Worm (Caenorhabditis elegans) whole organism, L4 larva: ENCODE measurements around the gene byn-1.

ENCODE experiments used
- F10B5.3 ChIP-seq: sonication (generic microtip); optimal IDR thresholded peaks from 2 replicates; lab custom pipeline; 2016; ENCODE audit warnings: mild to moderate bottlenecking, missing genetic modification characterization, missing compliant biosample characterization
- F26F4.8 ChIP-seq: fragments of 200-800 bp; sonication (Bioruptor generic); conservative IDR thresholded peaks from 2 replicates; pipeline ENCODE4 v1.3.6; 2022; ENCODE audit warnings: missing genetic modification characterization, missing compliant biosample characterization
- F49E8.2 ChIP-seq: sonication (generic microtip); optimal IDR thresholded peaks from 2 replicates; lab custom pipeline; 2016; ENCODE audit warnings: missing compliant biosample characterization, mild to moderate bottlenecking, missing genetic modification characterization, borderline replicate concordance
- T26A8.4 ChIP-seq: fragments of 200-800 bp; sonication (Bioruptor generic); IDR thresholded peaks from 2 replicates; pipeline ENCODE4 v1.3.6; 2022; ENCODE audit warnings: missing genetic modification characterization, missing compliant biosample characterization
- Y105C5A.15 ChIP-seq: fragments of 200-800 bp; sonication (Bioruptor generic); IDR thresholded peaks from 2 replicates; pipeline ENCODE4 v1.3.6; 2022; ENCODE audit warnings: missing genetic modification characterization, missing compliant biosample characterization
- Y48G9A.11 ChIP-seq: fragments of 200-800 bp; sonication (Bioruptor generic); IDR thresholded peaks from 2 replicates; pipeline ENCODE4 v1.3.6; 2022; ENCODE audit warnings: missing genetic modification reagents, missing genetic modification characterization, missing compliant biosample characterization
- Y5F2A.4 ChIP-seq: fragments of 200-800 bp; sonication (Bioruptor generic); optimal IDR thresholded peaks from 2 replicates; lab custom pipeline; 2018; ENCODE audit warnings: mild to moderate bottlenecking, missing genetic modification characterization, missing compliant biosample characterization
- Y75B8A.6 ChIP-seq: fragments of 200-800 bp; sonication (Bioruptor generic); IDR thresholded peaks from 2 replicates; pipeline ENCODE4 v1.3.6; 2022; ENCODE audit warnings: missing genetic modification reagents, missing genetic modification characterization, missing compliant biosample characterization
- ZK337.2 ChIP-seq: fragments of 200-800 bp; sonication (Bioruptor generic); IDR thresholded peaks from 2 replicates; pipeline ENCODE4 v1.3.6; 2022; ENCODE audit warnings: missing genetic modification reagents, missing genetic modification characterization, missing compliant biosample characterization
- attf-4 ChIP-seq: sonication (generic microtip); optimal IDR thresholded peaks from 3 replicates; lab custom pipeline; 2017; ENCODE audit warnings: missing biosample characterization, missing genetic modification characterization
- ceh-44 ChIP-seq: fragments of 200-800 bp; sonication (Bioruptor generic); IDR thresholded peaks from 2 replicates; pipeline ENCODE4 v1.3.6; 2022; ENCODE audit warnings: missing genetic modification reagents, missing genetic modification characterization, missing compliant biosample characterization
- ceh-62 ChIP-seq: sonication (generic microtip); optimal IDR thresholded peaks from 2 replicates; lab custom pipeline; 2017; ENCODE audit warnings: missing biosample characterization, missing genetic modification characterization
- ces-1 ChIP-seq: fragments of 150-350 bp; sonication (generic microtip); optimal IDR thresholded peaks from 4 replicates; lab custom pipeline; 2014; ENCODE audit warnings: missing biosample characterization, missing genetic modification reagents, missing genetic modification characterization
- cey-2 ChIP-seq: sonication (generic microtip); optimal IDR thresholded peaks from 3 replicates; lab custom pipeline; 2017; ENCODE audit warnings: missing genetic modification characterization, mild to moderate bottlenecking, missing compliant biosample characterization, antibody characterized with exemption, borderline replicate concordance; ENCODE audit not compliant: insufficient read depth
- ctbp-1 ChIP-seq: fragments of 200-800 bp; sonication (Bioruptor generic); IDR thresholded peaks from 2 replicates; pipeline ENCODE4 v1.3.6; 2022; ENCODE audit warnings: missing genetic modification reagents, missing genetic modification characterization, missing compliant biosample characterization
- daf-16 ChIP-seq, 3 experiments: sonication (generic microtip); optimal IDR thresholded peaks; 2 replicates each; lab custom pipeline; 2016 to 2017; ENCODE audit warnings: missing genetic modification characterization in 3 of 3, missing genetic modification reagents in 3 of 3, mild to moderate bottlenecking in 2 of 3, missing compliant biosample characterization in 2 of 3, missing biosample characterization in 1 of 3, moderate library complexity in 1 of 3
- daf-19 ChIP-seq: fragments of 200-800 bp; sonication (Bioruptor generic); conservative IDR thresholded peaks from 2 replicates; pipeline ENCODE4 v1.3.6; 2022; ENCODE audit warnings: missing genetic modification characterization, missing compliant biosample characterization
- dmd-8 ChIP-seq: fragments of 200-800 bp; sonication (Bioruptor generic); IDR thresholded peaks from 2 replicates; pipeline ENCODE4 v1.3.6; 2022; ENCODE audit warnings: missing genetic modification characterization, missing compliant biosample characterization
- duxl-1 ChIP-seq: sonication (generic microtip); optimal IDR thresholded peaks from 2 replicates; lab custom pipeline; 2016; ENCODE audit warnings: mild to moderate bottlenecking, missing genetic modification characterization, moderate library complexity, missing compliant biosample characterization; ENCODE audit not compliant: poor library complexity
- dve-1 ChIP-seq: sonication (generic microtip); optimal IDR thresholded peaks from 2 replicates; lab custom pipeline; 2017; ENCODE audit warnings: antibody characterized with exemption, mild to moderate bottlenecking, missing genetic modification characterization, missing compliant biosample characterization; ENCODE audit not compliant: insufficient read depth
- hmg-1.1 ChIP-seq: fragments of 200-800 bp; sonication (Bioruptor generic); IDR thresholded peaks from 2 replicates; pipeline ENCODE4 v1.3.6; 2022; ENCODE audit warnings: missing genetic modification reagents, missing genetic modification characterization, missing compliant biosample characterization
- lin-1 ChIP-seq: fragments of 200-800 bp; sonication (Bioruptor generic); IDR thresholded peaks from 2 replicates; pipeline ENCODE4 v1.3.6; 2022; ENCODE audit warnings: missing genetic modification reagents, missing genetic modification characterization, missing compliant biosample characterization
- lin-13 ChIP-seq: fragments of 150-350 bp; optimal IDR thresholded peaks from 2 replicates; lab custom pipeline; 2014; ENCODE audit warnings: missing biosample characterization, missing genetic modification reagents, missing genetic modification characterization
- lin-29 ChIP-seq: fragments of 200-800 bp; sonication (Bioruptor generic); IDR thresholded peaks from 2 replicates; pipeline ENCODE4 v1.3.6; 2022; ENCODE audit warnings: missing genetic modification reagents, missing genetic modification characterization, missing compliant biosample characterization
- lin-39 ChIP-seq: fragments of 150-350 bp; optimal IDR thresholded peaks from 2 replicates; lab custom pipeline; 2014; ENCODE audit warnings: missing biosample characterization, missing genetic modification reagents, missing genetic modification characterization
- lsy-2 ChIP-seq, 2 experiments: fragments of 150-350 bp in 1 of 2; sonication (generic microtip) in 1 of 2; optimal IDR thresholded peaks; 2 replicates each; lab custom pipeline; 2014 to 2017; ENCODE audit warnings: missing biosample characterization in 2 of 2, missing genetic modification characterization in 2 of 2
- mdt-29 ChIP-seq: fragments of 200-800 bp; sonication (Bioruptor generic); IDR thresholded peaks from 2 replicates; pipeline ENCODE4 v1.3.6; 2022; ENCODE audit warnings: missing genetic modification reagents, missing genetic modification characterization, missing compliant biosample characterization
- mxl-2 ChIP-seq: fragments of 200-800 bp; sonication (Bioruptor generic); conservative IDR thresholded peaks from 2 replicates; pipeline ENCODE4 v1.3.6; 2022; ENCODE audit warnings: missing genetic modification reagents, missing genetic modification characterization, missing compliant biosample characterization
- nhr-102 ChIP-seq: sonication (generic microtip); optimal IDR thresholded peaks from 2 replicates; lab custom pipeline; 2016; ENCODE audit warnings: mild to moderate bottlenecking, missing genetic modification characterization, moderate library complexity, missing compliant biosample characterization
- nhr-111 ChIP-seq: fragments of 200-800 bp; sonication (Bioruptor generic); optimal IDR thresholded peaks from 2 replicates; lab custom pipeline; 2018; ENCODE audit warnings: mild to moderate bottlenecking, missing genetic modification characterization, missing compliant biosample characterization
- nhr-237 ChIP-seq: sonication (generic microtip); optimal IDR thresholded peaks from 2 replicates; lab custom pipeline; 2017; ENCODE audit warnings: missing biosample characterization, missing genetic modification characterization
- nhr-41 ChIP-seq: fragments of 200-800 bp; sonication (Bioruptor generic); IDR thresholded peaks from 2 replicates; pipeline ENCODE4 v1.3.6; 2022; ENCODE audit warnings: missing genetic modification reagents, missing genetic modification characterization, missing compliant biosample characterization
- nhr-48 ChIP-seq: sonication (generic microtip); optimal IDR thresholded peaks from 2 replicates; lab custom pipeline; 2016; ENCODE audit warnings: mild to moderate bottlenecking, missing genetic modification characterization, missing compliant biosample characterization
- nhr-76 ChIP-seq: fragments of 150-350 bp; optimal IDR thresholded peaks from 2 replicates; lab custom pipeline; 2014; ENCODE audit warnings: missing biosample characterization, missing genetic modification characterization
- pha-4 ChIP-seq, 2 experiments: fragments of 150-350 bp in 1 of 2; fragments of 200-800 bp in 1 of 2; sonication (Bioruptor generic) in 1 of 2; IDR thresholded peaks in 1 of 2; optimal IDR thresholded peaks in 1 of 2; 2 replicates each; pipeline versions ENCODE4 v1.3.6 to Lab custom; 2014 to 2022; ENCODE audit warnings: missing genetic modification characterization in 2 of 2, missing genetic modification reagents in 2 of 2, missing biosample characterization in 1 of 2, missing compliant biosample characterization in 1 of 2
- sdz-12 ChIP-seq: fragments of 200-800 bp; sonication (Bioruptor generic); optimal IDR thresholded peaks from 2 replicates; lab custom pipeline; 2018; ENCODE audit warnings: mild to moderate bottlenecking, missing genetic modification characterization, missing compliant biosample characterization
- skn-1 ChIP-seq: fragments of 150-350 bp; optimal IDR thresholded peaks from 2 replicates; lab custom pipeline; 2014; ENCODE audit warnings: missing biosample characterization, missing genetic modification characterization
- snpc-4 ChIP-seq: fragments of 150-350 bp; optimal IDR thresholded peaks from 2 replicates; lab custom pipeline; 2014; ENCODE audit warnings: missing biosample characterization, missing genetic modification characterization
- spr-1 ChIP-seq: sonication (generic microtip); optimal IDR thresholded peaks from 2 replicates; lab custom pipeline; 2016; ENCODE audit warnings: mild to moderate bottlenecking, missing genetic modification characterization, missing compliant biosample characterization
- spr-3 ChIP-seq: fragments of 200-800 bp; sonication (Bioruptor generic); optimal IDR thresholded peaks from 2 replicates; lab custom pipeline; 2018; ENCODE audit warnings: mild to moderate bottlenecking, missing genetic modification characterization, missing compliant biosample characterization
- tag-97 ChIP-seq: fragments of 200-800 bp; sonication (Bioruptor generic); IDR thresholded peaks from 2 replicates; pipeline ENCODE4 v1.3.6; 2022; ENCODE audit warnings: missing genetic modification characterization, missing compliant biosample characterization
- tra-1 ChIP-seq: fragments of 200-800 bp; sonication (Bioruptor generic); IDR thresholded peaks from 2 replicates; pipeline ENCODE4 v1.3.6; 2022; ENCODE audit warnings: missing genetic modification reagents, missing genetic modification characterization, missing compliant biosample characterization
- unc-130 ChIP-seq: sonication (generic microtip); optimal IDR thresholded peaks from 2 replicates; lab custom pipeline; 2016; ENCODE audit warnings: missing genetic modification reagents, missing genetic modification characterization, missing compliant biosample characterization
- unc-39 ChIP-seq: sonication (generic microtip); optimal IDR thresholded peaks from 2 replicates; lab custom pipeline; 2017; ENCODE audit warnings: missing biosample characterization, missing genetic modification characterization
- vab-7 ChIP-seq: fragments of 200-800 bp; sonication (Bioruptor generic); IDR thresholded peaks from 2 replicates; pipeline ENCODE4 v1.3.6; 2022; ENCODE audit warnings: missing genetic modification reagents, missing genetic modification characterization, missing compliant biosample characterization
- zag-1 ChIP-seq: fragments of 150-350 bp; optimal IDR thresholded peaks from 2 replicates; lab custom pipeline; 2014; ENCODE audit warnings: missing biosample characterization, missing genetic modification characterization
- zfp-3 ChIP-seq: fragments of 200-800 bp; sonication (Bioruptor generic); conservative IDR thresholded peaks from 2 replicates; pipeline ENCODE4 v1.3.6; 2022; ENCODE audit warnings: missing genetic modification reagents, missing genetic modification characterization, missing compliant biosample characterization
- zip-2 ChIP-seq: fragments of 150-350 bp; optimal IDR thresholded peaks from 2 replicates; lab custom pipeline; 2014; ENCODE audit warnings: missing biosample characterization, missing genetic modification characterization
- ztf-11 ChIP-seq: fragments of 150-350 bp; optimal IDR thresholded peaks from 2 replicates; lab custom pipeline; 2014; ENCODE audit warnings: missing biosample characterization, missing genetic modification characterization
- ztf-7 ChIP-seq: fragments of 150-350 bp; optimal IDR thresholded peaks from 2 replicates; lab custom pipeline; 2014; ENCODE audit warnings: missing biosample characterization, missing genetic modification characterization

byn-1 gene

DNA sequence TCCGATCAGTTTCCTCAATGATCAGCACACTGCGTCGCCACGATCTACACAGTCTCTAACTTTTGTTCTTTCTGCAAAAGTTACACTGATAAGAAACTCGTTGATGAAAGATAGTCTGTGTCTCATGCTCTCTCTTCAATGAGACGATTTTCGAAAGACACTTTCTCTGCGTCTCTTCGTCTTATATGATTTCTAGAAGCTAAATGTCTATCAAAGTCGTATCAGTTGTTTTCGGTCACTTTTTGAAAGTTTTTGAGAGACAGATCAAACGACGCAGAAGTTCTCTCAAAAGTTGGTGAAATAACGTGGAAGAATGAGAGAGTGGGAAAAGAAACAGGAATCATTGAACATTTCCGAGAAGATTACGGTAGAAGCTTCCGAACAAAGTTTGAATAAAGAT lies 36.6 kb upstream of the byn-1 start:
- TF ChIP-seq tra-1 (GFP tag; lab: Robert Waterston, UW) (peak; percentile 69; the same call in 1 of the 2 replicates), zag-1 (tag; lab: Kevin White, UChicago) (no peak), lin-13 (GFP tag; lab: Kevin White, UChicago) (peak; percentile 37), lsy-2 (tag; optimal IDR thresholded peaks at IDR 0.05; lab: Kevin White, UChicago) (peak; percentile 43 to 84), ZK337.2 (GFP tag; lab: Robert Waterston, UW) (no peak), spr-1 (tag; lab: Kevin White, UChicago) (peak; percentile 40), vab-7 (GFP tag; lab: Robert Waterston, UW) (no peak), F49E8.2 (no peak), nhr-48 (peak; percentile 83), sdz-12 (no peak), Y48G9A.11 (GFP tag; lab: Robert Waterston, UW) (no peak), Y105C5A.15 (no peak), mdt-29 (GFP tag; lab: Robert Waterston, UW) (no peak), attf-4 (tag; lab: Kevin White, UChicago) (no peak), hmg-1.1 (peak; percentile 38; the same call in 1 of the 2 replicates), lin-29 (GFP tag; lab: Robert Waterston, UW) (no peak), lin-39 (no peak), zip-2 (tag; lab: Kevin White, UChicago) (no peak), snpc-4 (tag; lab: Kevin White, UChicago) (no peak), ctbp-1 (no peak), T26A8.4 (GFP tag; lab: Robert Waterston, UW) (peak; percentile 66), duxl-1 (no peak), dve-1 (tag; lab: Kevin White, UChicago) (peak; percentile 94), ceh-44 (GFP tag; lab: Robert Waterston, UW) (no peak), unc-39 (no peak), F10B5.3 (tag; lab: Kevin White, UChicago) (no peak), ces-1 (GFP tag; lab: Kevin White, UChicago) (no peak), spr-3 (GFP tag; lab: Kevin White, UChicago) (no peak), ztf-7 (tag; lab: Kevin White, UChicago) (no peak), nhr-111 (GFP tag; lab: Kevin White, UChicago) (no peak), ceh-62 (tag; lab: Kevin White, UChicago) (no peak), ztf-11 (no peak), nhr-237 (no peak), lin-1 (GFP tag; lab: Robert Waterston, UW) (peak; percentile 67), zfp-3 (GFP tag; lab: Robert Waterston, UW) (0 out of 2 replicates have a peak, but pooled peaks have one; percentile 51), daf-16 (GFP tag; optimal IDR thresholded peaks at IDR 0.05; lab: Kevin White, UChicago) (peak; percentile 64 to 70), daf-16 (tag; optimal IDR thresholded peaks at IDR 0.05; lab: Kevin White, UChicago) (peak; percentile 76), pha-4 (GFP tag; IDR thresholded peaks at IDR 0.05; lab: Robert Waterston, UW) (no peak), pha-4 (tag; optimal IDR thresholded peaks at IDR 0.05; lab: Kevin White, UChicago) (no peak), mxl-2 (GFP tag; lab: Robert Waterston, UW) (peak; percentile 82), cey-2 (tag; lab: Kevin White, UChicago) (peak; percentile 61), tag-97 (GFP tag; lab: Robert Waterston, UW) (no peak), skn-1 (no peak), nhr-41 (GFP tag; lab: Robert Waterston, UW) (no peak), Y5F2A.4 (GFP tag; lab: Kevin White, UChicago) (no peak), unc-130 (GFP tag; lab: Kevin White, UChicago) (no peak), Y75B8A.6 (GFP tag; lab: Robert Waterston, UW) (no peak), nhr-102 (tag; lab: Kevin White, UChicago) (peak; percentile 63), dmd-8 (GFP tag; lab: Robert Waterston, UW) (no peak), nhr-76 (tag; lab: Kevin White, UChicago) (peak; percentile 17), daf-19 (GFP tag; lab: Robert Waterston, UW) (no peak), F26F4.8 (GFP tag; lab: Robert Waterston, UW) (no peak)
